Fruit fly (Drosophila melanogaster): ENCODE measurements around the gene Pfrx.

DNA sequence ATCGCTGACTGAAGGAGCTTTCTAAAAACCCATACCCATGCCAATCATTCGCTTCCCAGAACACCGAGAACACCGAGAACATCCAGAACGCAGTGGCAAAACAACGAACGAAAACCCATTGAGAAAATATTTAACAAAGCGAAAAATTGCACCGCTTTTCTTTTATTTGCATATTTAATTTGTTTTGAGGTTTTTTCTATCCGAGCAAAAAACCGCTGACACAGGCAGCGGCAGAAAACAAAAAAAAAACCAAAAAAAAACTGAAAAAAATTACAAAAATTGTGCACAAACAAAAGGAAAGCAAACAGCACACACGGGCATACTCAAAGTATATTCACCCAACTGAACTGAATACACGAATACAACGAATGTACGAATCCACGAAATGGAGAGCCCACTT, 33.7 kb upstream of the Pfrx start:
- TF ChIP-seq peb (GFP tag; IDR thresholded peaks at IDR 0.05): no peak
- TF ChIP-seq slbo (GFP tag; IDR thresholded peaks at IDR 0.05): no peak
- TF ChIP-seq ab (GFP tag; optimal IDR thresholded peaks at IDR 0.05): no peak
- no peak for TF ChIP-seq CG7357 (GFP tag; IDR thresholded peaks at IDR 0.05)
- no peak for TF ChIP-seq CG12299 (tag; optimal IDR thresholded peaks at IDR 0.05)
- no peak for TF ChIP-seq CG8290 (GFP tag; optimal IDR thresholded peaks at IDR 0.05)
- no peak for TF ChIP-seq CG8290 (tag; optimal IDR thresholded peaks at IDR 0.05)
